Worm (Caenorhabditis elegans) whole organism, L3 larva: ENCODE data around the gene ssu-2.

Source experiments
- R02D3.7 ChIP-seq: fragments of 150-350 bp; optimal IDR thresholded peaks from 2 replicates; lab custom pipeline; 2014; ENCODE audit warnings: missing biosample characterization, missing genetic modification characterization
- ZK546.5 ChIP-seq: sonication (generic microtip); optimal IDR thresholded peaks from 2 replicates; lab custom pipeline; 2017; ENCODE audit warnings: missing biosample characterization, missing genetic modification characterization
- aly-2 ChIP-seq: fragments of 150-350 bp; optimal IDR thresholded peaks from 2 replicates; lab custom pipeline; 2014; ENCODE audit warnings: missing biosample characterization, missing genetic modification characterization
- ceh-16 ChIP-seq: sonication (generic microtip); optimal IDR thresholded peaks from 2 replicates; lab custom pipeline; 2017; ENCODE audit warnings: missing biosample characterization, missing genetic modification characterization
- ceh-28 ChIP-seq: fragments of 150-350 bp; optimal IDR thresholded peaks from 2 replicates; lab custom pipeline; 2014; ENCODE audit warnings: missing biosample characterization, missing genetic modification reagents, missing genetic modification characterization
- ceh-82 ChIP-seq: fragments of 150-350 bp; optimal IDR thresholded peaks from 2 replicates; lab custom pipeline; 2014; ENCODE audit warnings: missing biosample characterization, missing genetic modification characterization
- daf-12 ChIP-seq: fragments of 150-350 bp; optimal IDR thresholded peaks from 2 replicates; lab custom pipeline; 2014; ENCODE audit warnings: missing biosample characterization, missing genetic modification reagents, missing genetic modification characterization
- egl-27 ChIP-seq: sonication (generic microtip); optimal IDR thresholded peaks from 4 replicates; lab custom pipeline; 2017; ENCODE audit warnings: missing biosample characterization, missing genetic modification reagents, missing genetic modification characterization
- elt-1 ChIP-seq: fragments of 150-350 bp; optimal IDR thresholded peaks from 2 replicates; lab custom pipeline; 2014; ENCODE audit warnings: missing biosample characterization, missing genetic modification characterization
- elt-2 ChIP-seq: sonication (generic microtip); optimal IDR thresholded peaks from 2 replicates; lab custom pipeline; 2016; ENCODE audit warnings: missing genetic modification reagents, mild to moderate bottlenecking, missing genetic modification characterization, missing compliant biosample characterization
- elt-3 ChIP-seq, 3 experiments: fragments of 150-350 bp in 1 of 3; sonication (generic microtip) in 2 of 3; optimal IDR thresholded peaks; 2 replicates in 2 of 3; 4 replicates in 1 of 3; lab custom pipeline; 2014 to 2017; ENCODE audit warnings: missing biosample characterization in 3 of 3, missing genetic modification characterization in 3 of 3
- eor-1 ChIP-seq, 2 experiments: fragments of 150-350 bp; optimal IDR thresholded peaks; 2 replicates each; lab custom pipeline; 2014 to 2018; ENCODE audit warnings: missing biosample characterization in 2 of 2, missing genetic modification characterization in 2 of 2
- fkh-10 ChIP-seq: sonication (generic microtip); optimal IDR thresholded peaks from 2 replicates; lab custom pipeline; 2017; ENCODE audit warnings: missing biosample characterization, missing genetic modification reagents, missing genetic modification characterization
- fkh-2 ChIP-seq: fragments of 150-350 bp; optimal IDR thresholded peaks from 2 replicates; lab custom pipeline; 2014; ENCODE audit warnings: missing biosample characterization, missing genetic modification reagents, missing genetic modification characterization
- fos-1 ChIP-seq: fragments of 150-350 bp; optimal IDR thresholded peaks from 2 replicates; lab custom pipeline; 2014; ENCODE audit warnings: missing biosample characterization, missing genetic modification characterization
- jun-1 ChIP-seq: fragments of 150-350 bp; optimal IDR thresholded peaks from 2 replicates; lab custom pipeline; 2014; ENCODE audit warnings: missing biosample characterization, missing genetic modification reagents, missing genetic modification characterization
- lin-15B ChIP-seq: fragments of 150-350 bp; optimal IDR thresholded peaks from 2 replicates; lab custom pipeline; 2014; ENCODE audit warnings: missing biosample characterization, missing genetic modification characterization
- mdl-1 ChIP-seq: fragments of 150-350 bp; optimal IDR thresholded peaks from 2 replicates; lab custom pipeline; 2014; ENCODE audit warnings: missing biosample characterization, missing genetic modification characterization
- nfya-1 ChIP-seq: sonication (generic microtip); optimal IDR thresholded peaks from 2 replicates; lab custom pipeline; 2017; ENCODE audit warnings: missing genetic modification characterization, mild to moderate bottlenecking, missing compliant biosample characterization, antibody characterized with exemption, moderate library complexity; ENCODE audit not compliant: insufficient read depth
- nhr-23 ChIP-seq: fragments of 150-350 bp; optimal IDR thresholded peaks from 2 replicates; lab custom pipeline; 2014; ENCODE audit warnings: missing biosample characterization, missing genetic modification reagents, missing genetic modification characterization
- nhr-237 ChIP-seq: fragments of 150-350 bp; optimal IDR thresholded peaks from 2 replicates; lab custom pipeline; 2014; ENCODE audit warnings: missing biosample characterization, missing genetic modification characterization
- nhr-25 ChIP-seq: sonication (generic microtip); optimal IDR thresholded peaks from 2 replicates; lab custom pipeline; 2017; ENCODE audit warnings: missing biosample characterization, missing genetic modification characterization
- nhr-28 ChIP-seq: fragments of 150-350 bp; optimal IDR thresholded peaks from 2 replicates; lab custom pipeline; 2014; ENCODE audit warnings: missing biosample characterization, missing genetic modification characterization
- nhr-67 ChIP-seq: fragments of 150-350 bp; optimal IDR thresholded peaks from 2 replicates; lab custom pipeline; 2014; ENCODE audit warnings: missing biosample characterization, missing genetic modification characterization
- nhr-77 ChIP-seq: fragments of 150-350 bp; optimal IDR thresholded peaks from 2 replicates; lab custom pipeline; 2014; ENCODE audit warnings: missing biosample characterization, missing genetic modification characterization
- pha-4 ChIP-seq: fragments of 150-350 bp; optimal IDR thresholded peaks from 2 replicates; lab custom pipeline; 2014; ENCODE audit warnings: missing biosample characterization, missing genetic modification reagents, missing genetic modification characterization
- pqm-1 ChIP-seq: fragments of 150-350 bp; optimal IDR thresholded peaks from 2 replicates; lab custom pipeline; 2017; ENCODE audit warnings: missing biosample characterization, missing genetic modification characterization, inconsistent platforms
- sea-2 ChIP-seq: fragments of 150-350 bp; sonication (generic microtip); optimal IDR thresholded peaks from 4 replicates; lab custom pipeline; 2014; ENCODE audit warnings: missing biosample characterization, missing genetic modification reagents, missing genetic modification characterization
- snpc-4 ChIP-seq: fragments of 150-350 bp; optimal IDR thresholded peaks from 2 replicates; lab custom pipeline; 2014; ENCODE audit warnings: missing biosample characterization, missing genetic modification characterization
- unc-39 ChIP-seq: sonication (generic microtip); optimal IDR thresholded peaks from 4 replicates; lab custom pipeline; 2017; ENCODE audit warnings: missing biosample characterization, missing genetic modification characterization
- zag-1 ChIP-seq: fragments of 150-350 bp; optimal IDR thresholded peaks from 2 replicates; lab custom pipeline; 2014; ENCODE audit warnings: missing biosample characterization, missing genetic modification characterization
- ztf-11 ChIP-seq: fragments of 150-350 bp; optimal IDR thresholded peaks from 2 replicates; lab custom pipeline; 2014; ENCODE audit warnings: missing biosample characterization, missing genetic modification characterization
- ztf-4 ChIP-seq: fragments of 150-350 bp; optimal IDR thresholded peaks from 2 replicates; lab custom pipeline; 2014; ENCODE audit warnings: missing biosample characterization, missing genetic modification characterization

ssu-2 gene

ce11 chrIV:14391268-14391667 is 30.2 kb downstream of the ssu-2 start:
- TF ChIP-seq elt-3 (tag; optimal IDR thresholded peaks at IDR 0.05; lab: Kevin White, UChicago) (no peak), aly-2 (tag; lab: Kevin White, UChicago) (no peak), mdl-1 (tag; lab: Kevin White, UChicago) (no peak), unc-39 (tag; lab: Kevin White, UChicago) (no peak), nhr-237 (tag; lab: Kevin White, UChicago) (no peak), ztf-11 (no peak), snpc-4 (tag; lab: Kevin White, UChicago) (no peak), nhr-67 (tag; lab: Kevin White, UChicago) (no peak), nfya-1 (tag; lab: Kevin White, UChicago) (no peak), ztf-4 (no peak), ceh-82 (tag; lab: Kevin White, UChicago) (no peak)

ce11 chrIV:14391746-14392145 is 30.7 kb downstream of the ssu-2 start:
- peak; percentile 70 for TF ChIP-seq nhr-23 (tag; lab: Kevin White, UChicago)
- TF ChIP-seq elt-1 = no peak
- peak; percentile 86 for TF ChIP-seq nhr-25 (tag; lab: Kevin White, UChicago)
- peak; percentile 12 for TF ChIP-seq ceh-28 (tag; lab: Kevin White, UChicago)

ce11 chrIV:14393838-14394237 is 32.8 kb downstream of the ssu-2 start, which contains the start of gene clc-8:
Gene clc-8 (plus strand): TSS chrIV:14394138.
- TF ChIP-seq nhr-77 (tag; lab: Kevin White, UChicago) = no peak

ce11 chrIV:14394812-14395211 is 33.8 kb downstream of the ssu-2 start:
- TF ChIP-seq nhr-67 (tag; lab: Kevin White, UChicago) (no peak), zag-1 (tag; lab: Kevin White, UChicago) (no peak), elt-2 (tag; lab: Kevin White, UChicago) (no peak), eor-1 (tag; optimal IDR thresholded peaks at IDR 0.05; lab: Kevin White, UChicago) (no peak), fos-1 (tag; lab: Kevin White, UChicago) (no peak), ceh-82 (tag; lab: Kevin White, UChicago) (no peak)

- no peak for TF ChIP-seq fkh-10 (GFP tag; lab: Kevin White, UChicago)
- TF ChIP-seq pha-4 (tag; lab: Kevin White, UChicago) = no peak
- no peak for TF ChIP-seq lin-15B (tag; lab: Kevin White, UChicago)
- TF ChIP-seq zag-1 (tag; lab: Kevin White, UChicago) = no peak
- TF ChIP-seq elt-3 (tag; optimal IDR thresholded peaks at IDR 0.05; lab: Kevin White, UChicago) = no peak
- no peak for TF ChIP-seq nhr-23 (tag; lab: Kevin White, UChicago)
- no peak for TF ChIP-seq R02D3.7 (tag; lab: Kevin White, UChicago)
- TF ChIP-seq elt-2 (tag; lab: Kevin White, UChicago) = no peak
- TF ChIP-seq fkh-2 = no peak
These were observed 34.5 kb downstream of the ssu-2 start for ce11 chrIV:14395531-14395930.

ce11 chrIV:14408569-14408968 is 47.5 kb downstream of the ssu-2 start:
- TF ChIP-seq lin-15B (tag; lab: Kevin White, UChicago) = no peak
- no peak for TF ChIP-seq snpc-4 (tag; lab: Kevin White, UChicago)
- no peak for TF ChIP-seq nhr-28 (tag; lab: Kevin White, UChicago)
- no peak for TF ChIP-seq nhr-67 (tag; lab: Kevin White, UChicago)

ce11 chrIV:14412655-14413054 is 51.6 kb downstream of the ssu-2 start, which contains the start of gene xdh-1:
Gene xdh-1 (minus strand): TSS chrIV:14412894.
- TF ChIP-seq pha-4 (tag; lab: Kevin White, UChicago) (no peak), ceh-16 (no peak), jun-1 (tag; lab: Kevin White, UChicago) (no peak), sea-2 (GFP tag; lab: Kevin White, UChicago) (no peak), ZK546.5 (tag; lab: Kevin White, UChicago) (no peak), daf-12 (tag; lab: Kevin White, UChicago) (no peak), ceh-82 (tag; lab: Kevin White, UChicago) (no peak), egl-27 (tag; lab: Kevin White, UChicago) (no peak), pqm-1 (tag; lab: Kevin White, UChicago) (no peak), R02D3.7 (tag; lab: Kevin White, UChicago) (no peak)
- TF ChIP-seq, all 47 proteins: peak for 0
